Fruit fly (Drosophila melanogaster) whole organism, pupa: Measurements from ENCODE around the gene CG14237.

Experiments used
- CG10348 ChIP-seq: fragments of 200-800 bp; sonication (Bioruptor generic); IDR thresholded peaks from 2 replicates; pipeline ENCODE4 v1.3.6; 2022; ENCODE audit warnings: missing biosample characterization, missing genetic modification characterization
- CG12605 ChIP-seq: fragments of 200-800 bp; sonication (Bioruptor generic); IDR thresholded peaks from 2 replicates; pipeline ENCODE4 v1.3.6; 2022; ENCODE audit warnings: missing biosample characterization, missing genetic modification characterization
- CG13204 ChIP-seq: fragments of 200-800 bp; sonication (Bioruptor generic); optimal IDR thresholded peaks from 2 replicates; lab custom pipeline; 2018; ENCODE audit warnings: missing biosample characterization, mild to moderate bottlenecking, missing genetic modification characterization, moderate library complexity
- CG14655 ChIP-seq: fragments of 200-800 bp; sonication (Bioruptor generic); optimal IDR thresholded peaks from 3 replicates; lab custom pipeline; 2017; ENCODE audit warnings: mild to moderate bottlenecking, missing biosample characterization, missing genetic modification reagents, missing genetic modification characterization
- CG15710 ChIP-seq: fragments of 200-800 bp; sonication (Bioruptor generic); optimal IDR thresholded peaks from 2 replicates; lab custom pipeline; 2018; ENCODE audit warnings: missing biosample characterization, mild to moderate bottlenecking, missing genetic modification characterization, moderate library complexity
- CG17806 ChIP-seq: fragments of 200-800 bp; sonication (Bioruptor generic); optimal IDR thresholded peaks from 2 replicates; lab custom pipeline; 2018; ENCODE audit warnings: missing biosample characterization, mild to moderate bottlenecking, missing genetic modification characterization, moderate library complexity
- CG32121 ChIP-seq: fragments of 200-800 bp; sonication (Bioruptor generic); IDR thresholded peaks from 2 replicates; pipeline ENCODE4 v1.3.6; 2022; ENCODE audit warnings: missing biosample characterization, missing genetic modification characterization
- CG34367 ChIP-seq: fragments of 200-800 bp; sonication (Bioruptor generic); optimal IDR thresholded peaks from 2 replicates; lab custom pipeline; 2018; ENCODE audit warnings: missing biosample characterization, mild to moderate bottlenecking, missing genetic modification characterization
- CG4496 ChIP-seq: fragments of 200-800 bp; sonication (Bioruptor generic); IDR thresholded peaks from 3 replicates; pipeline ENCODE4 v1.3.6; 2022; ENCODE audit warnings: missing biosample characterization, missing genetic modification characterization
- CG8159 ChIP-seq: fragments of 200-800 bp; sonication (Bioruptor generic); optimal IDR thresholded peaks from 3 replicates; lab custom pipeline; 2018; ENCODE audit warnings: missing biosample characterization, mild to moderate bottlenecking, missing genetic modification characterization, moderate library complexity
- CG8301 ChIP-seq: fragments of 200-800 bp; sonication (Bioruptor generic); optimal IDR thresholded peaks from 2 replicates; lab custom pipeline; 2018; ENCODE audit warnings: missing biosample characterization, mild to moderate bottlenecking, missing genetic modification characterization
- CG9948 ChIP-seq: fragments of 200-800 bp; sonication (Bioruptor generic); optimal IDR thresholded peaks from 2 replicates; lab custom pipeline; 2018; ENCODE audit warnings: missing biosample characterization, mild to moderate bottlenecking, missing genetic modification characterization, moderate library complexity
- D1 ChIP-seq: fragments of 200-800 bp; sonication (Bioruptor generic); optimal IDR thresholded peaks from 2 replicates; lab custom pipeline; 2018; ENCODE audit warnings: missing biosample characterization, mild to moderate bottlenecking, missing genetic modification characterization, moderate library complexity
- EcR ChIP-seq: fragments of 200-800 bp; sonication (Bioruptor generic); optimal IDR thresholded peaks from 3 replicates; lab custom pipeline; 2019; ENCODE audit warnings: missing biosample characterization, missing genetic modification characterization, mild to moderate bottlenecking, moderate library complexity, missing genetic modification reagents
- Ets98B ChIP-seq: fragments of 200-800 bp; sonication (Bioruptor generic); IDR thresholded peaks from 2 replicates; pipeline ENCODE4 v1.3.6; 2022; ENCODE audit warnings: missing biosample characterization, missing genetic modification characterization
- Pif1A ChIP-seq: fragments of 200-800 bp; sonication (Bioruptor generic); optimal IDR thresholded peaks from 3 replicates; lab custom pipeline; 2016; ENCODE audit warnings: missing biosample characterization, missing genetic modification characterization
- Pif1B ChIP-seq: fragments of 200-800 bp; sonication (Bioruptor generic); optimal IDR thresholded peaks from 3 replicates; lab custom pipeline; 2016; ENCODE audit warnings: missing biosample characterization, missing genetic modification characterization
- Snoo ChIP-seq: fragments of 200-800 bp; sonication (Bioruptor generic); optimal IDR thresholded peaks from 3 replicates; lab custom pipeline; 2017; ENCODE audit warnings: missing biosample characterization, mild to moderate bottlenecking, missing genetic modification characterization, inconsistent platforms
- fd96Ca ChIP-seq: fragments of 200-800 bp; sonication (Bioruptor generic); IDR thresholded peaks from 3 replicates; pipeline ENCODE4 v1.3.6; 2022; ENCODE audit warnings: missing biosample characterization, missing genetic modification characterization
- gl ChIP-seq: fragments of 200-800 bp; sonication (Bioruptor generic); optimal IDR thresholded peaks from 2 replicates; lab custom pipeline; 2018; ENCODE audit warnings: missing biosample characterization, mild to moderate bottlenecking, missing genetic modification characterization
- rn ChIP-seq: fragments of 200-800 bp; sonication (Bioruptor generic); IDR thresholded peaks from 2 replicates; pipeline ENCODE4 v1.3.6; 2022; ENCODE audit warnings: missing biosample characterization, missing genetic modification characterization

Gene CG14237

DNA sequence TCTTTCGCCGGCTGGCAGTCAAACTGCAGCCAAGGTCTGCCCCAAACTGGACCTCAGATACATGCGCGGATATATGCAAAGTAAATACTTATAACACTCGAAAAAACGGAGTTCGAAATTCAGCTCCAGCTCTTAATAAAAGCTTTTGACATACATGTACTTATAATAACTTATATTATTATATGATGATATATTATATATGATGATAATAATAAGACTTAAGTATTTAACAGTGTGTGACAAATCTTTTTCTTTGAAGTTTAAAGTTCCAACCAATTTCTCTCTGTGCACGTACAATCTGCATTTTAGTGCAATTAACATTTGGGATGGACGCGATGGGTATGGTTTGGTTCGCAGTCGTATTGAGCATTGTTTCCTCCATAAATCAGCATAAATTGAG lies 27.1 kb upstream of the CG14237 start:
- TF ChIP-seq CG17806, result peak; percentile 40
- TF ChIP-seq CG13204, result no peak
- TF ChIP-seq CG15710 (tag; lab: Kevin White, UChicago), result peak; percentile 25
- TF ChIP-seq CG32121 (GFP tag; lab: Robert Waterston, UW), result no peak
- TF ChIP-seq CG10348, result no peak
- TF ChIP-seq Ets98B (GFP tag; lab: Robert Waterston, UW), result no peak
- TF ChIP-seq Pif1B (GFP tag; lab: Kevin White, UChicago), result no peak
- peak; percentile 24 for TF ChIP-seq Snoo (tag; lab: Kevin White, UChicago)
- TF ChIP-seq Pif1A, result no peak
- no peak for TF ChIP-seq EcR
- peak; percentile 5 for TF ChIP-seq CG34367
- no peak for TF ChIP-seq D1 (tag; lab: Kevin White, UChicago)
- TF ChIP-seq CG14655 (GFP tag; lab: Kevin White, UChicago), result peak; percentile 23
- TF ChIP-seq CG9948 (tag; lab: Kevin White, UChicago), result peak; percentile 14
- no peak for TF ChIP-seq fd96Ca (GFP tag; lab: Robert Waterston, UW)
- no peak for TF ChIP-seq gl (tag; lab: Kevin White, UChicago)
- peak; percentile 64 for TF ChIP-seq CG8159 (tag; lab: Kevin White, UChicago)
- TF ChIP-seq CG12605 (GFP tag; lab: Robert Waterston, UW), result no peak
- no peak for TF ChIP-seq rn (GFP tag; lab: Robert Waterston, UW)
- no peak for TF ChIP-seq CG8301
- no peak for TF ChIP-seq CG4496 (GFP tag; lab: Robert Waterston, UW)

DNA sequence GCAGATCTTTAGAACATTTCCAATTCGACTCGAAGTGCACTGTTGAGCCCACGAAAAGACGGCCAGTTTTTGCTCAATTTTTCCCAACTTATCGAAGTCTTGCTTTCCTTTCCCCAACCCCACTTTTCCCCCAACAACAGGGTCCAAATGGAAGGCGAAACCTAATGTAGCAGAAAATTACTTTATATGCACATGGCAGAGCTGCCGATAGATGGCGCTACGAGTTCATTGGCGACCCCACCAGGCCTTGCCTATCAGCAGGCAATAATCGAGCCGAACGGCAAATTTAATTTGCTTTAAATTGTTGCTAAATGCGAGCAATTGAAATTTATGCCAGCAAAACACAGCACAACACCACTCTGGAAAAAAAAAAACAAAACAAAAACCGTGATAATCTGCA lies 24.2 kb upstream of the CG14237 start:
- TF ChIP-seq CG15710 (tag; lab: Kevin White, UChicago) (no peak), CG13204 (no peak), CG4496 (GFP tag; lab: Robert Waterston, UW) (no peak), Pif1A (no peak), Ets98B (GFP tag; lab: Robert Waterston, UW) (no peak), CG32121 (GFP tag; lab: Robert Waterston, UW) (no peak)

DNA sequence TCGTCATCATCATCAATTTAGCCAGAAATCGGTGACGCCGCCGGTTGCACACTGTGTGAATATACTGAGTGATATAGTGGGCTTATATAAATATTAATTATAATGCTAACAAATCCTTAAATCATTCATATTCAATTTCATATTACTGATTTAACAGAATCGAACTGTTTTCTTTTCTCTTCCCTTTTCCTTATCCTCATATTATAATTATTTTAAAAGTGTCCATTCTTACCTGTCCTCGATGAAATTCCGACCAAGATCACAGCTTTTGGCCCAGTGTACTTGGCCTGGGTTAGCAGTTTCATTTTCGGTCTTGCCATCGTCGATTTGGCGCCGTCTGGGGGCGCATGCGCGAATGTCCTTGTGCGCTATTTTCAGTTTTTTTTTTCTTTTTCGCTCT lies 23.7 kb upstream of the CG14237 start:
- TF ChIP-seq CG9948 (tag; lab: Kevin White, UChicago), result peak; percentile 3
- TF ChIP-seq CG17806, result peak; percentile 5
- TF ChIP-seq CG8159 (tag; lab: Kevin White, UChicago), result peak; percentile 37
- peak; percentile 19 for TF ChIP-seq CG8301
- TF ChIP-seq rn (GFP tag; lab: Robert Waterston, UW), result no peak
- TF ChIP-seq Ets98B (GFP tag; lab: Robert Waterston, UW), result no peak
- TF ChIP-seq CG15710 (tag; lab: Kevin White, UChicago), result peak; percentile 14
- no peak for TF ChIP-seq Snoo (tag; lab: Kevin White, UChicago)
- TF ChIP-seq CG14655 (GFP tag; lab: Kevin White, UChicago), result peak; percentile 28
- TF ChIP-seq, all 21 proteins: peak for 6

DNA sequence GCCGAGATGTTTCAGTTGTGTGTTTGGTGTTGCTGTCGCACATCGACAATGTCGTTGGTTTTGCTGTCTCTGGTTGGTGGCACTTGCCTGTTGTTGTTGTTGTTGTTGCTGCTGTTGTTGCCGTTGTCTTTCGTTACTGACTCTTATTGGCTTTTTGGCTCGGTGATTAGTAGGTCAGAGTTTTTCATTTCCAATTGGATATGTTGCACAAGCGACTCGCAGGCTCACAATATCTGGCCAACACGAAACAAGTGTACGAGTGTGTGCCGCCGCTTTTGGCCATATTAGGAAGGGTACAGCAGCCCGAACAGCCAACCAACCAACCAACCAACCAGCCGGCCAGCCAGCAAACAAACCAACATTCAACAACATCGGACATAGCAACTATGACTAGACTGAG lies 22.9 kb upstream of the CG14237 start:
- TF ChIP-seq Snoo (tag; lab: Kevin White, UChicago), result no peak
- TF ChIP-seq CG10348, result no peak
- TF ChIP-seq CG15710 (tag; lab: Kevin White, UChicago), result no peak
- TF ChIP-seq gl (tag; lab: Kevin White, UChicago), result no peak
- TF ChIP-seq D1 (tag; lab: Kevin White, UChicago), result no peak
- no peak for TF ChIP-seq CG17806
- no peak for TF ChIP-seq EcR
- TF ChIP-seq CG9948 (tag; lab: Kevin White, UChicago), result no peak
- no peak for TF ChIP-seq CG8159 (tag; lab: Kevin White, UChicago)
- TF ChIP-seq CG4496 (GFP tag; lab: Robert Waterston, UW), result no peak
- TF ChIP-seq CG14655 (GFP tag; lab: Kevin White, UChicago), result no peak
- TF ChIP-seq CG13204, result no peak
- no peak for TF ChIP-seq CG34367
- TF ChIP-seq rn (GFP tag; lab: Robert Waterston, UW), result no peak
- TF ChIP-seq Pif1A, result no peak
- TF ChIP-seq fd96Ca (GFP tag; lab: Robert Waterston, UW), result no peak
- TF ChIP-seq Ets98B (GFP tag; lab: Robert Waterston, UW), result no peak

dm6 chr3R:26436001-26436400 lies 20.7 kb upstream of the CG14237 start:
- TF ChIP-seq fd96Ca (GFP tag; lab: Robert Waterston, UW) (no peak), CG32121 (GFP tag; lab: Robert Waterston, UW) (no peak), EcR (no peak), Pif1B (GFP tag; lab: Kevin White, UChicago) (no peak), CG10348 (no peak), rn (GFP tag; lab: Robert Waterston, UW) (no peak)

DNA sequence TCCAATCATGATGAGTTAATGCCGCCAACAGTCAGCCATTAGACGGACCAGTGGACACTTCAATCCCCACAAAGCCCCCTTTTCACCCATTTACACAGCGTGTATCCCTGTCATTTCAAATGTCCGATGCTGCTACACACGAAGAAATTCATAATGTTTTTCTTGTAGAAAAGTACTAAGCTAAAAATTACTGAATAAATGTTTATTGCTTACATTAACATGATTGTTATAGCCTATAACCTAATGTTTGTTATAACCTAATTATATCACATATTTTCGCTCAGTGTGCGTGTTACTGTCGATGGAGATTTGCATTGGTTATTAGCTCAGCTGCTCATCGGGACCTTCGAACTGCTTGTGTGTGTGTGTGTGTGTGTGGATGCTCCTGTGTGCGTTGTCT lies 20.1 kb upstream of the CG14237 start:
- TF ChIP-seq CG4496 (GFP tag; lab: Robert Waterston, UW) (peak; percentile 60; the same call in 2 of the 3 replicates), CG8159 (tag; lab: Kevin White, UChicago) (peak; percentile 45), CG34367 (peak; percentile 8), D1 (tag; lab: Kevin White, UChicago) (no peak), CG13204 (no peak), CG17806 (peak; percentile 45), CG32121 (GFP tag; lab: Robert Waterston, UW) (peak; percentile 27; the same call in 1 of the 2 replicates), CG10348 (no peak), CG14655 (GFP tag; lab: Kevin White, UChicago) (peak; percentile 48), CG9948 (tag; lab: Kevin White, UChicago) (peak; percentile 34), Snoo (tag; lab: Kevin White, UChicago) (peak; percentile 6), gl (tag; lab: Kevin White, UChicago) (no peak), CG8301 (peak; percentile 37), EcR (no peak), CG15710 (tag; lab: Kevin White, UChicago) (peak; percentile 12), rn (GFP tag; lab: Robert Waterston, UW) (no peak), Pif1B (GFP tag; lab: Kevin White, UChicago) (no peak), fd96Ca (GFP tag; lab: Robert Waterston, UW) (no peak), CG12605 (GFP tag; lab: Robert Waterston, UW) (no peak), Ets98B (GFP tag; lab: Robert Waterston, UW) (peak; percentile 54; the same call in 1 of the 2 replicates), Pif1A (peak; percentile 35)
